Worm (Caenorhabditis elegans): Measurements from ENCODE around the gene R13D11.1.
"Not testable (repeated sequence)": the region's sequence is repeated elsewhere in the genome, so short reads cannot be mapped to it uniquely, and the experiment has no call there.

R13D11.1 gene

ce11 chrV:833368-833767, 16.1 kb downstream of the R13D11.1 start, which contains the start of gene F41H8.1:
Gene F41H8.1, plus strand, starts transcription at chrV:833668.
- no peak for TF ChIP-seq tbx-2 (tag; optimal IDR thresholded peaks at IDR 0.05)
- TF ChIP-seq hlh-8 (tag; optimal IDR thresholded peaks at IDR 0.05): no peak

- TF ChIP-seq nhr-11, ets-4, K02D7.2 (tag; optimal IDR thresholded peaks at IDR 0.05): not testable (repeated sequence)
These were observed 21.7 kb downstream of the R13D11.1 start, which contains the start of the genes K09C6.7 and K09C6.10 for ce11 chrV:838984-839471. Gene K09C6.7, minus strand, starts transcription at chrV:839084. Gene K09C6.10, plus strand, starts transcription at chrV:839421.

ce11 chrV:842611-843010, 25.3 kb downstream of the R13D11.1 start:
- TF ChIP-seq ceh-34 (tag; optimal IDR thresholded peaks at IDR 0.05): no peak
- TF ChIP-seq Y22D7AL.16 (tag; optimal IDR thresholded peaks at IDR 0.05): no peak
- TF ChIP-seq dmd-4 (tag; optimal IDR thresholded peaks at IDR 0.05; ENCODE audit: borderline replicate concordance): no peak
- no peak for TF ChIP-seq ceh-19 (GFP tag; optimal IDR thresholded peaks at IDR 0.05)
- TF ChIP-seq tbx-7 (tag; optimal IDR thresholded peaks at IDR 0.05): no peak
- TF ChIP-seq ets-4 (tag; optimal IDR thresholded peaks at IDR 0.05): no peak
- TF ChIP-seq syd-9 (tag; optimal IDR thresholded peaks at IDR 0.05): no peak

- TF ChIP-seq ttx-3 (tag; optimal IDR thresholded peaks at IDR 0.05); unc-55 (GFP tag; optimal IDR thresholded peaks at IDR 0.05); syd-9 (tag; optimal IDR thresholded peaks at IDR 0.05): not testable (repeated sequence)
These were observed 25.8 kb downstream of the R13D11.1 start, which contains the start of gene K09C6.8 for ce11 chrV:843118-843517. Gene K09C6.8, minus strand, starts transcription at chrV:843218.

ce11 chrV:847521-847920, 30.2 kb downstream of the R13D11.1 start, which contains the start of gene srbc-13:
Gene srbc-13, plus strand, starts transcription at chrV:847821.
- TF ChIP-seq pha-4 (tag; optimal IDR thresholded peaks at IDR 0.05) (no peak), C08G9.2 (tag; optimal IDR thresholded peaks at IDR 0.05) (no peak), nhr-11 (tag; optimal IDR thresholded peaks at IDR 0.05) (no peak), sdc-2 (tag; optimal IDR thresholded peaks at IDR 0.05) (no peak), Y22D7AL.16 (tag; optimal IDR thresholded peaks at IDR 0.05) (no peak), ceh-14 (tag; optimal IDR thresholded peaks at IDR 0.05) (no peak), unc-3 (GFP tag; conservative IDR thresholded peaks at IDR 0.05) (no peak), unc-3 (tag; optimal IDR thresholded peaks at IDR 0.05) (no peak), ceh-6 (GFP tag; optimal IDR thresholded peaks at IDR 0.05) (no peak), ahr-1 (tag; optimal IDR thresholded peaks at IDR 0.05) (no peak), ceh-9 (tag; optimal IDR thresholded peaks at IDR 0.05) (no peak), ceh-19 (GFP tag; optimal IDR thresholded peaks at IDR 0.05) (no peak), npax-4 (tag; optimal IDR thresholded peaks at IDR 0.05) (no peak)

- TF ChIP-seq sox-2 (GFP tag; IDR thresholded peaks at IDR 0.05): no peak
- TF ChIP-seq tbx-7 (tag; optimal IDR thresholded peaks at IDR 0.05): no peak
- TF ChIP-seq syd-9 (tag; optimal IDR thresholded peaks at IDR 0.05): no peak
- TF ChIP-seq hlh-6 (tag; optimal IDR thresholded peaks at IDR 0.05): no peak
- TF ChIP-seq pha-4 (tag; optimal IDR thresholded peaks at IDR 0.05): no peak
- no peak for TF ChIP-seq ceh-9 (tag; optimal IDR thresholded peaks at IDR 0.05)
- no peak for TF ChIP-seq sdc-2 (tag; optimal IDR thresholded peaks at IDR 0.05)
- no peak for TF ChIP-seq pat-9 (tag; optimal IDR thresholded peaks at IDR 0.05)
- TF ChIP-seq eyg-1 (tag; optimal IDR thresholded peaks at IDR 0.05): no peak
- TF ChIP-seq tbx-2 (tag; optimal IDR thresholded peaks at IDR 0.05): no peak
- TF ChIP-seq ceh-30 (tag; optimal IDR thresholded peaks at IDR 0.05): no peak
- TF ChIP-seq lim-6 (tag; optimal IDR thresholded peaks at IDR 0.05): no peak
- TF ChIP-seq unc-3 (GFP tag; conservative IDR thresholded peaks at IDR 0.05): no peak
- no peak for TF ChIP-seq unc-3 (tag; optimal IDR thresholded peaks at IDR 0.05)
- TF ChIP-seq ceh-22 (tag; optimal IDR thresholded peaks at IDR 0.05): no peak
These were observed 31.8 kb downstream of the R13D11.1 start for ce11 chrV:849042-849441.

All from whole organism, late embryonic.